Worm (Caenorhabditis elegans) whole organism, mixed stage, embryonic: ENCODE results near the gene T10D4.6.

Source experiments
- M03D4.4 ChIP-seq: sonication (generic microtip); optimal IDR thresholded peaks from 2 replicates; lab custom pipeline; 2017; ENCODE audit warnings: mild to moderate bottlenecking, missing genetic modification characterization, missing compliant biosample characterization
- bed-3 ChIP-seq: fragments of 200-800 bp; sonication (Bioruptor generic); optimal IDR thresholded peaks from 3 replicates; lab custom pipeline; 2018; ENCODE audit warnings: mild to moderate bottlenecking, missing genetic modification characterization, moderate library complexity, missing compliant biosample characterization
- blmp-1 ChIP-seq: fragments of 150-350 bp; optimal IDR thresholded peaks from 2 replicates; lab custom pipeline; 2014; ENCODE audit warnings: missing biosample characterization, missing genetic modification characterization
- ceh-39 ChIP-seq: fragments of 150-350 bp; optimal IDR thresholded peaks from 2 replicates; lab custom pipeline; 2014; ENCODE audit warnings: missing biosample characterization, missing genetic modification characterization
- ceh-43 ChIP-seq: fragments of 200-800 bp; sonication (Bioruptor generic); optimal IDR thresholded peaks from 2 replicates; lab custom pipeline; 2018; ENCODE audit warnings: mild to moderate bottlenecking, missing genetic modification characterization, moderate library complexity, missing compliant biosample characterization
- ceh-83 ChIP-seq: fragments of 200-800 bp; sonication (Bioruptor generic); optimal IDR thresholded peaks from 2 replicates; lab custom pipeline; 2018; ENCODE audit warnings: mild to moderate bottlenecking, missing genetic modification characterization, missing compliant biosample characterization
- ces-1 ChIP-seq: fragments of 150-350 bp; optimal IDR thresholded peaks from 2 replicates; lab custom pipeline; 2014; ENCODE audit warnings: missing biosample characterization, missing genetic modification reagents, missing genetic modification characterization
- cnd-1 ChIP-seq: fragments of 200-800 bp; sonication (Bioruptor generic); optimal IDR thresholded peaks from 2 replicates; lab custom pipeline; 2018; ENCODE audit warnings: mild to moderate bottlenecking, missing genetic modification characterization, missing compliant biosample characterization
- elt-1 ChIP-seq: sonication (generic microtip); optimal IDR thresholded peaks from 2 replicates; lab custom pipeline; 2017; ENCODE audit warnings: missing genetic modification characterization, mild to moderate bottlenecking, missing compliant biosample characterization, antibody characterized with exemption, moderate library complexity, borderline replicate concordance; ENCODE audit not compliant: insufficient read depth
- elt-3 ChIP-seq: fragments of 150-350 bp; optimal IDR thresholded peaks from 2 replicates; lab custom pipeline; 2014; ENCODE audit warnings: missing biosample characterization, missing genetic modification characterization
- flh-1 ChIP-seq: fragments of 200-800 bp; sonication (Bioruptor generic); optimal IDR thresholded peaks from 2 replicates; lab custom pipeline; 2018; ENCODE audit warnings: mild to moderate bottlenecking, missing genetic modification characterization, moderate library complexity, missing compliant biosample characterization
- hlh-1 ChIP-seq: fragments of 150-350 bp; optimal IDR thresholded peaks from 2 replicates; lab custom pipeline; 2014; ENCODE audit warnings: missing biosample characterization, missing genetic modification reagents, missing genetic modification characterization
- lin-13 ChIP-seq: fragments of 150-350 bp; optimal IDR thresholded peaks from 2 replicates; lab custom pipeline; 2014; ENCODE audit warnings: missing biosample characterization, missing genetic modification characterization
- lin-32 ChIP-seq: fragments of 200-800 bp; sonication (Bioruptor generic); optimal IDR thresholded peaks from 2 replicates; lab custom pipeline; 2018; ENCODE audit warnings: mild to moderate bottlenecking, missing genetic modification characterization, missing compliant biosample characterization
- lsy-2 ChIP-seq: fragments of 150-350 bp; optimal IDR thresholded peaks from 2 replicates; lab custom pipeline; 2014; ENCODE audit warnings: missing biosample characterization, missing genetic modification characterization
- mab-5 ChIP-seq: fragments of 150-350 bp; optimal IDR thresholded peaks from 2 replicates; lab custom pipeline; 2014; ENCODE audit warnings: missing biosample characterization, missing genetic modification characterization
- mep-1 ChIP-seq: fragments of 150-350 bp; optimal IDR thresholded peaks from 2 replicates; lab custom pipeline; 2017; ENCODE audit warnings: missing biosample characterization, missing genetic modification reagents, missing genetic modification characterization, inconsistent platforms
- mls-2 ChIP-seq: sonication (generic microtip); optimal IDR thresholded peaks from 2 replicates; lab custom pipeline; 2016; ENCODE audit warnings: mild to moderate bottlenecking, missing genetic modification characterization, moderate library complexity, missing compliant biosample characterization
- nhr-12 ChIP-seq: fragments of 150-350 bp; optimal IDR thresholded peaks from 2 replicates; lab custom pipeline; 2014; ENCODE audit warnings: missing biosample characterization, missing genetic modification characterization
- nhr-2 ChIP-seq: fragments of 150-350 bp; optimal IDR thresholded peaks from 2 replicates; lab custom pipeline; 2014; ENCODE audit warnings: missing biosample characterization, missing genetic modification characterization
- nhr-237 ChIP-seq: fragments of 150-350 bp; optimal IDR thresholded peaks from 2 replicates; lab custom pipeline; 2014; ENCODE audit warnings: missing biosample characterization, missing genetic modification characterization
- nhr-28 ChIP-seq: fragments of 150-350 bp; optimal IDR thresholded peaks from 2 replicates; lab custom pipeline; 2014; ENCODE audit warnings: missing biosample characterization, missing genetic modification characterization
- nhr-76 ChIP-seq: sonication (generic microtip); optimal IDR thresholded peaks from 2 replicates; lab custom pipeline; 2017; ENCODE audit warnings: missing biosample characterization, missing genetic modification characterization
- pha-4 ChIP-seq: fragments of 150-350 bp; optimal IDR thresholded peaks from 2 replicates; lab custom pipeline; 2018; ENCODE audit warnings: missing biosample characterization, missing genetic modification reagents, missing genetic modification characterization
- snpc-4 ChIP-seq: fragments of 150-350 bp; optimal IDR thresholded peaks from 2 replicates; lab custom pipeline; 2014; ENCODE audit warnings: missing biosample characterization, missing genetic modification characterization
- sptf-1 ChIP-seq: sonication (generic microtip); optimal IDR thresholded peaks from 2 replicates; lab custom pipeline; 2017; ENCODE audit warnings: mild to moderate bottlenecking, missing genetic modification characterization, moderate library complexity, missing compliant biosample characterization
- tbx-8 ChIP-seq: fragments of 200-800 bp; sonication (Bioruptor generic); optimal IDR thresholded peaks from 2 replicates; lab custom pipeline; 2018; ENCODE audit warnings: mild to moderate bottlenecking, missing genetic modification characterization, moderate library complexity, missing compliant biosample characterization
- unc-120 ChIP-seq: sonication (generic microtip); optimal IDR thresholded peaks from 2 replicates; lab custom pipeline; 2017; ENCODE audit warnings: missing genetic modification characterization, missing compliant biosample characterization; ENCODE audit not compliant: poor library complexity, severe bottlenecking
- unc-39 ChIP-seq: fragments of 150-350 bp; optimal IDR thresholded peaks from 2 replicates; lab custom pipeline; 2014; ENCODE audit warnings: missing biosample characterization, missing genetic modification characterization
- unc-62 ChIP-seq: fragments of 150-350 bp; optimal IDR thresholded peaks from 2 replicates; lab custom pipeline; 2014; ENCODE audit warnings: missing biosample characterization, missing genetic modification reagents, missing genetic modification characterization
- zip-8 ChIP-seq: fragments of 150-350 bp; optimal IDR thresholded peaks from 2 replicates; lab custom pipeline; 2014; ENCODE audit warnings: missing biosample characterization, missing genetic modification characterization
- ztf-11 ChIP-seq: fragments of 150-350 bp; optimal IDR thresholded peaks from 2 replicates; lab custom pipeline; 2014; ENCODE audit warnings: missing biosample characterization, missing genetic modification characterization

The T10D4.6 gene

DNA sequence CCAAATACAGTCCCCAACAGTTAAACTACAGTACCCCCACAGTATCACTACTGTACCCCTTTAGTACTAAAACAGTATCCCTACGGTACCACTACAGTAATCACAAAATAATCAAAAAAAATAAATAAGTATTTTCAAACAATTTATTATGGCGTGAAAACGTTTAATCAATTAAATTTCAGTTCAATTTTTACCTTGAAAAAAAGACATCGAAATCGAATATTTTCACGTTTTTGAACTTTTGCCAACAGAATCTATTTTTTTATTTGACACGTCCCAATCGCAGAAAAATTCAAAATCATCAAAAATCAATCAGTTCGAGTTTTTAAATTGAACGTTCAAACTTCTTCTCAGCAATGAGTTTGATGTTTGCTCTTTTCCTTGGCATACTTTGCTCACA lies 5.2 kb upstream of the T10D4.6 start, which contains the start of gene clec-123:
TSS of gene clec-123 (plus strand) at position 301 of the 400 bp plus-strand sequence.
- TF ChIP-seq pha-4 (tag; lab: Kevin White, UChicago) = no peak
- TF ChIP-seq lin-32 = no peak
- no peak for TF ChIP-seq ceh-83
- no peak for TF ChIP-seq bed-3 (GFP tag; lab: Kevin White, UChicago)
- TF ChIP-seq mep-1 (tag; lab: Kevin White, UChicago) = no peak
- no peak for TF ChIP-seq ceh-43 (GFP tag; lab: Kevin White, UChicago)
- TF ChIP-seq elt-1 (tag; lab: Kevin White, UChicago) = no peak
- no peak for TF ChIP-seq blmp-1 (tag; lab: Kevin White, UChicago)
- TF ChIP-seq nhr-12 = no peak
- TF ChIP-seq nhr-2 = no peak
- no peak for TF ChIP-seq nhr-237
- no peak for TF ChIP-seq unc-39
- TF ChIP-seq unc-120 = no peak
- TF ChIP-seq snpc-4 (tag; lab: Kevin White, UChicago) = no peak
- no peak for TF ChIP-seq zip-8 (tag; lab: Kevin White, UChicago)
- no peak for TF ChIP-seq unc-62 (GFP tag; lab: Kevin White, UChicago)
- TF ChIP-seq lin-13 (tag; lab: Kevin White, UChicago) = no peak
- no peak for TF ChIP-seq flh-1
- TF ChIP-seq sptf-1 (tag; lab: Kevin White, UChicago) = no peak

DNA sequence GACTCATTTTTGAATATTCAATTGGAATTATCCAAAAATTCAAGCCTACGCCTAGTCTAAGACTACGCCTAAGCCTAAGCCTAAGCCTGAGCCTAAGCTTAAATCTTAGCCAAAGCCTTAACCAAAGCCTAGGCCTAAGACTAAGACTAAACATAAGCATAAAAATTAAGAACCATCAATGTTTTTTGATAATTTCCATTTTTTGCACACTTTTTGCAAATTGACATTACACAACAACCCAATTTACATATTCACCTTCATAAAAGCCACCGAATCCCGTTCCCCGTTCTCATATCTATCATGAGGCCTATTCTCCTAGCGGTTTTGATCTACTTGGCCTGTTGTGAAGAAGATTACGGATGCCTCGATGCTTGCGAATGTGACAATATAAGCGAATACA lies 1.7 kb upstream of the T10D4.6 start, which contains the start of gene T10D4.7:
TSS of gene T10D4.7 (plus strand) at position 301 of the 400 bp plus-strand sequence.
- TF ChIP-seq hlh-1 (tag; lab: Kevin White, UChicago) (no peak), unc-120 (no peak), nhr-76 (tag; lab: Kevin White, UChicago) (no peak), nhr-28 (tag; lab: Kevin White, UChicago) (no peak), ztf-11 (tag; lab: Kevin White, UChicago) (no peak), mab-5 (tag; lab: Kevin White, UChicago) (no peak), ceh-39 (no peak), ces-1 (GFP tag; lab: Kevin White, UChicago) (no peak), snpc-4 (tag; lab: Kevin White, UChicago) (no peak)

DNA sequence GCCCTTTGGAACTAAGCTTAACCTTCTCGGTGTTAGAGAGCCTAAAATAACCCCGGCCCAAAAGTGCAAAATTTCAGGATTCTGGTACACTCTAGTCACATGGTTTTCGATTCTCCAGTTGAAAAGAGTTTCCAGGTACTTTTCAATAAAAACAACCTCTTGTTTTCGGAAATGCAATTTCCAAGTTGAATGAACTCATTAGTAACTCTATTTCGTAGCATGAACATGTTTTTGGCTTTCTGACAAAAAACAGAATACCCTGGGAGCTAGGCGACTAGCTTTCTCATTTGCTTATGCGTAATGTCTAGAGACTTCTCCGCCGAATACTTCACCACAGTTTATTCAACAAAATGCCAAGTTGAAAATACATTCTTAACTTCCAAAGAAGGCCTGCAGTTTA lies 4.1 kb downstream of the T10D4.6 start, which contains the start of gene srh-71:
TSS of gene srh-71 (plus strand) at position 301 of the 400 bp plus-strand sequence.
- TF ChIP-seq tbx-8 (GFP tag; lab: Kevin White, UChicago) (no peak), hlh-1 (tag; lab: Kevin White, UChicago) (no peak), nhr-2 (no peak), nhr-12 (no peak), nhr-76 (tag; lab: Kevin White, UChicago) (no peak), blmp-1 (tag; lab: Kevin White, UChicago) (no peak), ceh-83 (no peak), cnd-1 (no peak), lsy-2 (tag; lab: Kevin White, UChicago) (no peak), mls-2 (tag; lab: Kevin White, UChicago) (no peak), ztf-11 (tag; lab: Kevin White, UChicago) (no peak), bed-3 (GFP tag; lab: Kevin White, UChicago) (no peak), ceh-43 (GFP tag; lab: Kevin White, UChicago) (no peak), lin-32 (no peak), elt-3 (tag; lab: Kevin White, UChicago) (no peak), M03D4.4 (no peak), elt-1 (tag; lab: Kevin White, UChicago) (no peak), unc-39 (no peak), snpc-4 (tag; lab: Kevin White, UChicago) (no peak)
- TF ChIP-seq, all 35 proteins: peak for 0

DNA sequence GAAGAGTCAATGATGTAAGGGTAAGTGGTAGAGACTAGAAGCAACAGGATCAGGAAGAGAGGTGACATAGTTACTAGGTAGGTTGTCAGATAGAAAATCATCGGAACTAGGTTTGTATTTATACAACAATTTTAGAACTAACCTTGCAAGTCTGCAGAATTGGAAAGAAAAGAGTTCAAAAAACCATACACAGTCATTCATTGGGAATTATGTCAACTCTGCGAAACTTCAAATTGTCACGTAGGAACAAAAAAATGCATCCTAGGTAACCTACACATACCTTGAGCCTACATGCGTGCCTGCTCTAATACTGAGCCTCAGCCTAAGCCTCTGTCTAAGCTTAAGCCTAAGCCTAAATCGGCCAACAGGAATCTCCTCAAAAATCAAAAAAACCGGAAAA lies 7.2 kb downstream of the T10D4.6 start, which contains the start of gene ins-19:
TSS of gene ins-19 (minus strand) at position 101 of the 400 bp plus-strand sequence.
- TF ChIP-seq unc-120 = no peak
- no peak for TF ChIP-seq unc-62 (GFP tag; lab: Kevin White, UChicago)
- no peak for TF ChIP-seq ces-1 (GFP tag; lab: Kevin White, UChicago)
- TF ChIP-seq ceh-43 (GFP tag; lab: Kevin White, UChicago) = no peak
- no peak for TF ChIP-seq nhr-76 (tag; lab: Kevin White, UChicago)
- no peak for TF ChIP-seq pha-4 (tag; lab: Kevin White, UChicago)
- no peak for TF ChIP-seq elt-3 (tag; lab: Kevin White, UChicago)
- no peak for TF ChIP-seq mep-1 (tag; lab: Kevin White, UChicago)
- TF ChIP-seq tbx-8 (GFP tag; lab: Kevin White, UChicago) = no peak
- TF ChIP-seq lin-13 (tag; lab: Kevin White, UChicago) = no peak
- TF ChIP-seq nhr-12 = no peak
- no peak for TF ChIP-seq bed-3 (GFP tag; lab: Kevin White, UChicago)
- no peak for TF ChIP-seq ceh-39
- TF ChIP-seq ceh-83 = no peak
- TF ChIP-seq sptf-1 (tag; lab: Kevin White, UChicago) = no peak
- TF ChIP-seq lsy-2 (tag; lab: Kevin White, UChicago) = no peak
